Worm (Caenorhabditis elegans) whole organism, L4 larva: ENCODE data around the gene F53F4.1.
A peak's percentile ranks its signal among the peaks of the same experiment; 100 is the strongest.

Source experiments
- F37D6.2 ChIP-seq: sonication (generic microtip); optimal IDR thresholded peaks from 2 replicates; lab custom pipeline; 2016; ENCODE audit warnings: mild to moderate bottlenecking, missing genetic modification characterization, missing compliant biosample characterization
- F44E2.7 ChIP-seq: fragments of 200-800 bp; sonication (Bioruptor generic); IDR thresholded peaks from 2 replicates; pipeline ENCODE4 v2.1.2; 2022; ENCODE audit warnings: missing genetic modification characterization, missing compliant biosample characterization
- R02D3.7 ChIP-seq: fragments of 150-350 bp; sonication (generic microtip); optimal IDR thresholded peaks from 3 replicates; lab custom pipeline; 2014; ENCODE audit warnings: missing biosample characterization, missing genetic modification characterization
- Y48G9A.11 ChIP-seq: fragments of 200-800 bp; sonication (Bioruptor generic); IDR thresholded peaks from 2 replicates; pipeline ENCODE4 v1.3.6; 2022; ENCODE audit warnings: missing genetic modification reagents, missing genetic modification characterization, missing compliant biosample characterization
- ZK337.2 ChIP-seq: fragments of 200-800 bp; sonication (Bioruptor generic); IDR thresholded peaks from 2 replicates; pipeline ENCODE4 v1.3.6; 2022; ENCODE audit warnings: missing genetic modification reagents, missing genetic modification characterization, missing compliant biosample characterization
- ZK546.5 ChIP-seq, 2 experiments: sonication (generic microtip); optimal IDR thresholded peaks; 2 replicates each; lab custom pipeline; 2017; ENCODE audit warnings: missing biosample characterization in 2 of 2, missing genetic modification characterization in 2 of 2
- aly-2 ChIP-seq: sonication (generic microtip); optimal IDR thresholded peaks from 2 replicates; lab custom pipeline; 2018; ENCODE audit warnings: missing biosample characterization, missing genetic modification characterization
- ceh-62 ChIP-seq: sonication (generic microtip); optimal IDR thresholded peaks from 2 replicates; lab custom pipeline; 2017; ENCODE audit warnings: missing biosample characterization, missing genetic modification characterization
- ceh-82 ChIP-seq: sonication (generic microtip); optimal IDR thresholded peaks from 2 replicates; lab custom pipeline; 2017; ENCODE audit warnings: missing biosample characterization, missing genetic modification characterization
- ces-1 ChIP-seq: fragments of 150-350 bp; sonication (generic microtip); optimal IDR thresholded peaks from 4 replicates; lab custom pipeline; 2014; ENCODE audit warnings: missing biosample characterization, missing genetic modification reagents, missing genetic modification characterization
- daf-16 ChIP-seq, 3 experiments: sonication (generic microtip); optimal IDR thresholded peaks; 2 replicates each; lab custom pipeline; 2016 to 2017; ENCODE audit warnings: missing genetic modification characterization in 3 of 3, missing genetic modification reagents in 3 of 3, mild to moderate bottlenecking in 2 of 3, missing compliant biosample characterization in 2 of 3, missing biosample characterization in 1 of 3, moderate library complexity in 1 of 3
- daf-19 ChIP-seq: fragments of 200-800 bp; sonication (Bioruptor generic); conservative IDR thresholded peaks from 2 replicates; pipeline ENCODE4 v1.3.6; 2022; ENCODE audit warnings: missing genetic modification characterization, missing compliant biosample characterization
- daf-8 ChIP-seq: fragments of 200-800 bp; sonication (Bioruptor generic); IDR thresholded peaks from 2 replicates; pipeline ENCODE4 v1.3.6; 2022; ENCODE audit warnings: missing genetic modification characterization, missing compliant biosample characterization
- dmd-8 ChIP-seq: fragments of 200-800 bp; sonication (Bioruptor generic); IDR thresholded peaks from 2 replicates; pipeline ENCODE4 v1.3.6; 2022; ENCODE audit warnings: missing genetic modification characterization, missing compliant biosample characterization
- dmd-9 ChIP-seq: fragments of 200-800 bp; sonication (Bioruptor generic); IDR thresholded peaks from 2 replicates; pipeline ENCODE4 v1.3.6; 2022; ENCODE audit warnings: missing genetic modification reagents, missing genetic modification characterization, missing compliant biosample characterization
- dpl-1 ChIP-seq: fragments of 150-350 bp; optimal IDR thresholded peaks from 2 replicates; lab custom pipeline; 2014; ENCODE audit warnings: missing biosample characterization, missing genetic modification reagents, missing genetic modification characterization
- egl-27 ChIP-seq: sonication (generic microtip); optimal IDR thresholded peaks from 3 replicates; lab custom pipeline; 2017; ENCODE audit warnings: missing biosample characterization, missing genetic modification reagents, missing genetic modification characterization
- gei-8 ChIP-seq: fragments of 200-800 bp; sonication (Bioruptor generic); optimal IDR thresholded peaks from 2 replicates; lab custom pipeline; 2018; ENCODE audit warnings: mild to moderate bottlenecking, missing genetic modification characterization, missing compliant biosample characterization
- hlh-11 ChIP-seq: fragments of 200-800 bp; sonication (Bioruptor generic); optimal IDR thresholded peaks from 2 replicates; lab custom pipeline; 2018; ENCODE audit warnings: mild to moderate bottlenecking, missing genetic modification characterization, missing compliant biosample characterization
- hlh-30 ChIP-seq: sonication (generic microtip); optimal IDR thresholded peaks from 2 replicates; lab custom pipeline; 2017; ENCODE audit warnings: antibody characterized with exemption, mild to moderate bottlenecking, missing genetic modification characterization, missing compliant biosample characterization; ENCODE audit not compliant: insufficient read depth
- hmg-1.1 ChIP-seq: fragments of 200-800 bp; sonication (Bioruptor generic); IDR thresholded peaks from 2 replicates; pipeline ENCODE4 v1.3.6; 2022; ENCODE audit warnings: missing genetic modification reagents, missing genetic modification characterization, missing compliant biosample characterization
- lin-1 ChIP-seq: fragments of 200-800 bp; sonication (Bioruptor generic); IDR thresholded peaks from 2 replicates; pipeline ENCODE4 v1.3.6; 2022; ENCODE audit warnings: missing genetic modification reagents, missing genetic modification characterization, missing compliant biosample characterization
- lin-13 ChIP-seq: fragments of 150-350 bp; optimal IDR thresholded peaks from 2 replicates; lab custom pipeline; 2014; ENCODE audit warnings: missing biosample characterization, missing genetic modification reagents, missing genetic modification characterization
- lin-15B ChIP-seq: fragments of 150-350 bp; sonication (generic microtip); optimal IDR thresholded peaks from 3 replicates; lab custom pipeline; 2014; ENCODE audit warnings: missing biosample characterization, missing genetic modification characterization
- lin-29 ChIP-seq: fragments of 200-800 bp; sonication (Bioruptor generic); IDR thresholded peaks from 2 replicates; pipeline ENCODE4 v1.3.6; 2022; ENCODE audit warnings: missing genetic modification reagents, missing genetic modification characterization, missing compliant biosample characterization
- lsy-2 ChIP-seq, 2 experiments: fragments of 150-350 bp in 1 of 2; sonication (generic microtip) in 1 of 2; optimal IDR thresholded peaks; 2 replicates each; lab custom pipeline; 2014 to 2017; ENCODE audit warnings: missing biosample characterization in 2 of 2, missing genetic modification characterization in 2 of 2
- madf-9 ChIP-seq: fragments of 200-800 bp; sonication (Bioruptor generic); conservative IDR thresholded peaks from 2 replicates; pipeline ENCODE4 v1.3.6; 2022; ENCODE audit warnings: missing genetic modification reagents, missing genetic modification characterization, missing compliant biosample characterization
- mdl-1 ChIP-seq, 2 experiments: fragments of 150-350 bp in 1 of 2; sonication (generic microtip) in 1 of 2; optimal IDR thresholded peaks; 2 replicates each; lab custom pipeline; 2014 to 2017; ENCODE audit warnings: missing biosample characterization in 2 of 2, missing genetic modification characterization in 2 of 2
- mep-1 ChIP-seq: fragments of 150-350 bp; sonication (generic microtip); optimal IDR thresholded peaks from 3 replicates; lab custom pipeline; 2014; ENCODE audit warnings: missing biosample characterization, missing genetic modification characterization
- mes-2 ChIP-seq: sonication (generic microtip); optimal IDR thresholded peaks from 2 replicates; lab custom pipeline; 2016; ENCODE audit warnings: missing genotype, mild to moderate bottlenecking, missing genetic modification characterization, missing compliant biosample characterization; ENCODE audit not compliant: poor library complexity, severe bottlenecking
- mxl-3 ChIP-seq: fragments of 200-800 bp; sonication (Bioruptor generic); optimal IDR thresholded peaks from 2 replicates; lab custom pipeline; 2018; ENCODE audit warnings: mild to moderate bottlenecking, missing genetic modification characterization, missing compliant biosample characterization
- nhr-102 ChIP-seq: sonication (generic microtip); optimal IDR thresholded peaks from 2 replicates; lab custom pipeline; 2016; ENCODE audit warnings: mild to moderate bottlenecking, missing genetic modification characterization, moderate library complexity, missing compliant biosample characterization
- nhr-237 ChIP-seq: sonication (generic microtip); optimal IDR thresholded peaks from 2 replicates; lab custom pipeline; 2017; ENCODE audit warnings: missing biosample characterization, missing genetic modification characterization
- nhr-25 ChIP-seq: sonication (generic microtip); optimal IDR thresholded peaks from 2 replicates; lab custom pipeline; 2017; ENCODE audit warnings: missing genetic modification characterization, mild to moderate bottlenecking, missing compliant biosample characterization, antibody characterized with exemption, moderate library complexity, borderline replicate concordance; ENCODE audit not compliant: insufficient read depth
- nhr-28 ChIP-seq: fragments of 150-350 bp; optimal IDR thresholded peaks from 2 replicates; lab custom pipeline; 2014; ENCODE audit warnings: missing biosample characterization, missing genetic modification characterization
- nhr-41 ChIP-seq: fragments of 200-800 bp; sonication (Bioruptor generic); IDR thresholded peaks from 2 replicates; pipeline ENCODE4 v1.3.6; 2022; ENCODE audit warnings: missing genetic modification reagents, missing genetic modification characterization, missing compliant biosample characterization
- nhr-76 ChIP-seq: fragments of 150-350 bp; optimal IDR thresholded peaks from 2 replicates; lab custom pipeline; 2014; ENCODE audit warnings: missing biosample characterization, missing genetic modification characterization
- nhr-77 ChIP-seq: fragments of 150-350 bp; optimal IDR thresholded peaks from 2 replicates; lab custom pipeline; 2014; ENCODE audit warnings: missing biosample characterization, missing genetic modification characterization
- pha-4 ChIP-seq, 2 experiments: fragments of 150-350 bp in 1 of 2; fragments of 200-800 bp in 1 of 2; sonication (Bioruptor generic) in 1 of 2; IDR thresholded peaks in 1 of 2; optimal IDR thresholded peaks in 1 of 2; 2 replicates each; pipeline versions ENCODE4 v1.3.6 to Lab custom; 2014 to 2022; ENCODE audit warnings: missing genetic modification characterization in 2 of 2, missing genetic modification reagents in 2 of 2, missing biosample characterization in 1 of 2, missing compliant biosample characterization in 1 of 2
- php-3 ChIP-seq: fragments of 200-800 bp; sonication (Bioruptor generic); IDR thresholded peaks from 2 replicates; pipeline ENCODE4 v1.3.6; 2022; ENCODE audit warnings: missing genetic modification reagents, missing genetic modification characterization, missing compliant biosample characterization
- pqm-1 ChIP-seq: sonication (generic microtip); optimal IDR thresholded peaks from 2 replicates; lab custom pipeline; 2017; ENCODE audit warnings: missing biosample characterization, missing genetic modification characterization
- saeg-2 ChIP-seq: fragments of 200-800 bp; sonication (Bioruptor generic); IDR thresholded peaks from 2 replicates; pipeline ENCODE4 v1.3.6; 2022; ENCODE audit warnings: missing genetic modification reagents, missing genetic modification characterization, missing compliant biosample characterization
- sdz-12 ChIP-seq: fragments of 200-800 bp; sonication (Bioruptor generic); optimal IDR thresholded peaks from 2 replicates; lab custom pipeline; 2018; ENCODE audit warnings: mild to moderate bottlenecking, missing genetic modification characterization, missing compliant biosample characterization
- set-16 ChIP-seq: fragments of 200-800 bp; sonication (Bioruptor generic); IDR thresholded peaks from 2 replicates; pipeline ENCODE4 v1.3.6; 2022; ENCODE audit warnings: missing genetic modification reagents, missing genetic modification characterization, missing compliant biosample characterization
- skn-1 ChIP-seq: fragments of 150-350 bp; optimal IDR thresholded peaks from 2 replicates; lab custom pipeline; 2014; ENCODE audit warnings: missing biosample characterization, missing genetic modification characterization
- snpc-1.2 ChIP-seq: fragments of 200-800 bp; sonication (Bioruptor generic); IDR thresholded peaks from 2 replicates; pipeline ENCODE4 v1.3.6; 2022; ENCODE audit warnings: missing genetic modification reagents, missing genetic modification characterization, missing compliant biosample characterization
- snpc-4 ChIP-seq: fragments of 150-350 bp; optimal IDR thresholded peaks from 2 replicates; lab custom pipeline; 2014; ENCODE audit warnings: missing biosample characterization, missing genetic modification characterization
- tag-97 ChIP-seq: fragments of 200-800 bp; sonication (Bioruptor generic); IDR thresholded peaks from 2 replicates; pipeline ENCODE4 v1.3.6; 2022; ENCODE audit warnings: missing genetic modification characterization, missing compliant biosample characterization
- tra-1 ChIP-seq: fragments of 200-800 bp; sonication (Bioruptor generic); IDR thresholded peaks from 2 replicates; pipeline ENCODE4 v1.3.6; 2022; ENCODE audit warnings: missing genetic modification reagents, missing genetic modification characterization, missing compliant biosample characterization
- vab-7 ChIP-seq: fragments of 200-800 bp; sonication (Bioruptor generic); IDR thresholded peaks from 2 replicates; pipeline ENCODE4 v1.3.6; 2022; ENCODE audit warnings: missing genetic modification reagents, missing genetic modification characterization, missing compliant biosample characterization
- zip-11 ChIP-seq: fragments of 200-800 bp; sonication (Bioruptor generic); IDR thresholded peaks from 2 replicates; pipeline ENCODE4 v1.3.6; 2022; ENCODE audit warnings: missing genetic modification characterization, missing compliant biosample characterization

Gene F53F4.1

DNA sequence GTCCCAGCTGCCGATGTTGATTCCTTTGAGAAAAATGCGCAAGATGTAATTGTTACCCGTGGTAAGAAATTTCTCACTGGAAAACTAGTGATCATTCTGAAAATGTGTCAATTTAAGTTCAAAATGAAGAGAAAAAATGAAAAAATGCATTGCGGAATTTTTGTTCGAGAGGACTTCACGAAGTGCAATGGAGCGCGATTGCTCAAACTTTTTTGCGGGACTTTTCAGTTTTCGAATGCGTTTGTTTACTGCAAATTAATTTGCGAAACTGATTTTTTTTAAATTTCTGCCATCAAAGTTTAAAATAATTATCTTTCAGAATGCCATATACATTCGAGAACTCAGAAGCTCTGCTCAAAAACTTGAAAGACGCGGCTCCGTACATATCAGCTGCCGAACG is 16.1 kb upstream of the F53F4.1 start, which contains the start of the genes nuaf-1 and bir-2:
Gene nuaf-1 (minus strand): TSS at position 98 of the 400 bp plus-strand sequence.
Gene bir-2 (plus strand): TSS at position 318 of the 400 bp plus-strand sequence.
- no peak for TF ChIP-seq F44E2.7 (GFP tag; lab: Robert Waterston, UW)
- no peak for TF ChIP-seq nhr-41 (GFP tag; lab: Robert Waterston, UW)
- TF ChIP-seq mxl-3 (GFP tag; lab: Kevin White, UChicago) = no peak
- TF ChIP-seq snpc-1.2 = 0 out of 2 replicates have a peak, but pooled peaks have one; percentile 37
- TF ChIP-seq egl-27 (tag; lab: Kevin White, UChicago) = no peak
- TF ChIP-seq nhr-77 (tag; lab: Kevin White, UChicago) = no peak
- no peak for TF ChIP-seq set-16
- TF ChIP-seq daf-16 (GFP tag; optimal IDR thresholded peaks at IDR 0.05; lab: Kevin White, UChicago) = no peak
- peak; percentile 12 for TF ChIP-seq daf-16 (tag; optimal IDR thresholded peaks at IDR 0.05; lab: Kevin White, UChicago)
- no peak for TF ChIP-seq gei-8 (GFP tag; lab: Kevin White, UChicago)
- no peak for TF ChIP-seq sdz-12 (GFP tag; lab: Kevin White, UChicago)
- TF ChIP-seq vab-7 = no peak
- no peak for TF ChIP-seq zip-11 (GFP tag; lab: Robert Waterston, UW)
- no peak for TF ChIP-seq pqm-1 (tag; lab: Kevin White, UChicago)
- no peak for TF ChIP-seq tag-97 (GFP tag; lab: Robert Waterston, UW)
- TF ChIP-seq ZK546.5 (tag; optimal IDR thresholded peaks at IDR 0.05; lab: Kevin White, UChicago) = no peak
- TF ChIP-seq madf-9 (GFP tag; lab: Robert Waterston, UW) = no peak
- TF ChIP-seq saeg-2 = no peak
- TF ChIP-seq hmg-1.1 (GFP tag; lab: Robert Waterston, UW) = 0 out of 2 replicates have a peak, but pooled peaks have one; percentile 19
- no peak for TF ChIP-seq daf-19
- TF ChIP-seq hlh-30 (tag; lab: Kevin White, UChicago) = peak; percentile 51
- no peak for TF ChIP-seq ceh-82
- peak; percentile 39 for TF ChIP-seq hlh-11
- no peak for TF ChIP-seq daf-8
- TF ChIP-seq ZK337.2 (GFP tag; lab: Robert Waterston, UW) = no peak
- TF ChIP-seq aly-2 (tag; lab: Kevin White, UChicago) = no peak
- TF ChIP-seq mep-1 (tag; lab: Kevin White, UChicago) = peak; percentile 53
- no peak for TF ChIP-seq nhr-25 (tag; lab: Kevin White, UChicago)
- TF ChIP-seq pha-4 (GFP tag; IDR thresholded peaks at IDR 0.05; lab: Robert Waterston, UW) = no peak
- no peak for TF ChIP-seq pha-4 (tag; optimal IDR thresholded peaks at IDR 0.05; lab: Kevin White, UChicago)
- TF ChIP-seq ces-1 (GFP tag; lab: Kevin White, UChicago) = no peak
- no peak for TF ChIP-seq snpc-4 (tag; lab: Kevin White, UChicago)
- TF ChIP-seq lsy-2 (tag; optimal IDR thresholded peaks at IDR 0.05; lab: Kevin White, UChicago) = peak in 1 of 2 experiments; percentile 65
- TF ChIP-seq dpl-1 (GFP tag; lab: Kevin White, UChicago) = peak; percentile 81
- no peak for TF ChIP-seq tra-1 (GFP tag; lab: Robert Waterston, UW)
- no peak for TF ChIP-seq php-3
- TF ChIP-seq R02D3.7 (tag; lab: Kevin White, UChicago) = no peak
- TF ChIP-seq dmd-9 (GFP tag; lab: Robert Waterston, UW) = no peak
- TF ChIP-seq Y48G9A.11 (GFP tag; lab: Robert Waterston, UW) = no peak
- TF ChIP-seq lin-29 (GFP tag; lab: Robert Waterston, UW) = no peak
- TF ChIP-seq skn-1 = no peak
- no peak for TF ChIP-seq nhr-76 (tag; lab: Kevin White, UChicago)
- no peak for TF ChIP-seq nhr-102
- TF ChIP-seq lin-15B (tag; lab: Kevin White, UChicago) = peak; percentile 29
- TF ChIP-seq F37D6.2 (tag; lab: Kevin White, UChicago) = no peak
- peak; percentile 82 for TF ChIP-seq mes-2
- TF ChIP-seq nhr-237 (tag; lab: Kevin White, UChicago) = no peak
- no peak for TF ChIP-seq ceh-62
- no peak for TF ChIP-seq mdl-1 (tag; optimal IDR thresholded peaks at IDR 0.05; lab: Kevin White, UChicago)
- no peak for TF ChIP-seq lin-1 (GFP tag; lab: Robert Waterston, UW)
- TF ChIP-seq nhr-28 (tag; lab: Kevin White, UChicago) = no peak
- TF ChIP-seq lin-13 (GFP tag; lab: Kevin White, UChicago) = no peak
- no peak for TF ChIP-seq dmd-8
